Worm (Caenorhabditis elegans) whole organism, L1 larva: ENCODE measurements around the gene T22D1.1.

ENCODE experiments used
- C16A3.4 ChIP-seq: fragments of 150-350 bp; optimal IDR thresholded peaks from 2 replicates; lab custom pipeline; 2014; ENCODE audit warnings: missing biosample characterization, missing genetic modification characterization
- C34B4.2 ChIP-seq: sonication (generic microtip); optimal IDR thresholded peaks from 2 replicates; lab custom pipeline; 2017; ENCODE audit warnings: mild to moderate bottlenecking, missing genetic modification characterization, missing compliant biosample characterization
- F16B12.6 ChIP-seq: fragments of 150-350 bp; optimal IDR thresholded peaks from 2 replicates; lab custom pipeline; 2014; ENCODE audit warnings: missing biosample characterization, missing genetic modification characterization
- ama-1 ChIP-seq: fragments of 150-350 bp; optimal IDR thresholded peaks from 2 replicates; lab custom pipeline; 2014
- blmp-1 ChIP-seq: fragments of 150-350 bp; optimal IDR thresholded peaks from 2 replicates; lab custom pipeline; 2014; ENCODE audit warnings: missing biosample characterization, missing genetic modification characterization
- ceh-8 ChIP-seq: fragments of 200-800 bp; sonication (Bioruptor generic); optimal IDR thresholded peaks from 2 replicates; lab custom pipeline; 2018; ENCODE audit warnings: mild to moderate bottlenecking, missing genetic modification characterization, moderate library complexity, missing compliant biosample characterization
- ces-1 ChIP-seq: fragments of 150-350 bp; optimal IDR thresholded peaks from 2 replicates; lab custom pipeline; 2014; ENCODE audit warnings: missing biosample characterization, missing genetic modification reagents, missing genetic modification characterization
- dpl-1 ChIP-seq, 3 experiments: fragments of 150-350 bp in 2 of 3; sonication (generic microtip) in 1 of 3; optimal IDR thresholded peaks; 2 replicates each; lab custom pipeline; 2014 to 2017; ENCODE audit warnings: missing biosample characterization in 3 of 3, missing genetic modification characterization in 3 of 3, missing genetic modification reagents in 3 of 3
- dsc-1 ChIP-seq: sonication (generic microtip); optimal IDR thresholded peaks from 2 replicates; lab custom pipeline; 2016; ENCODE audit warnings: mild to moderate bottlenecking, missing genetic modification characterization, missing compliant biosample characterization
- efl-1 ChIP-seq, 4 experiments: fragments of 150-350 bp; optimal IDR thresholded peaks in 3 of 4; peaks in 1 of 4; 1 replicate in 1 of 4; 2 replicates in 3 of 4; lab custom pipeline; 2014; ENCODE audit warnings: missing biosample characterization in 2 of 4, missing genetic modification characterization in 2 of 4, missing genetic modification reagents in 2 of 4
- egl-13 ChIP-seq: sonication (generic microtip); optimal IDR thresholded peaks from 2 replicates; lab custom pipeline; 2016; ENCODE audit warnings: missing genotype, missing genetic modification reagents, missing genetic modification characterization, missing compliant biosample characterization
- egl-27 ChIP-seq, 2 experiments: fragments of 150-350 bp in 1 of 2; sonication (generic microtip); optimal IDR thresholded peaks; 3 replicates each; lab custom pipeline; 2017 to 2018; ENCODE audit warnings: missing biosample characterization in 2 of 2, missing genetic modification characterization in 2 of 2, missing genetic modification reagents in 2 of 2
- elt-2 ChIP-seq: sonication (generic microtip); optimal IDR thresholded peaks from 2 replicates; lab custom pipeline; 2016; ENCODE audit warnings: missing genetic modification characterization, mild to moderate bottlenecking, inconsistent platforms, missing compliant biosample characterization, missing genetic modification reagents
- ets-5 ChIP-seq: fragments of 200-800 bp; sonication (Bioruptor generic); IDR thresholded peaks from 2 replicates; pipeline ENCODE4 v1.3.6; 2022; ENCODE audit warnings: missing genetic modification characterization, missing compliant biosample characterization
- fos-1 ChIP-seq: fragments of 150-350 bp; optimal IDR thresholded peaks from 2 replicates; lab custom pipeline; 2014; ENCODE audit warnings: missing biosample characterization, missing genetic modification characterization
- hpl-2 ChIP-seq: fragments of 150-350 bp; optimal IDR thresholded peaks from 2 replicates; lab custom pipeline; 2014; ENCODE audit warnings: missing biosample characterization, missing genetic modification reagents, missing genetic modification characterization
- irx-1 ChIP-seq: sonication (generic microtip); optimal IDR thresholded peaks from 2 replicates; lab custom pipeline; 2016; ENCODE audit warnings: missing genetic modification characterization, missing compliant biosample characterization
- isw-1 ChIP-seq: fragments of 200-800 bp; sonication (Bioruptor generic); IDR thresholded peaks from 2 replicates; pipeline ENCODE4 v1.3.6; 2022; ENCODE audit warnings: missing genetic modification characterization, missing compliant biosample characterization
- jun-1 ChIP-seq: fragments of 150-350 bp; optimal IDR thresholded peaks from 2 replicates; lab custom pipeline; 2014; ENCODE audit warnings: missing biosample characterization, missing genetic modification reagents, missing genetic modification characterization
- lin-14 ChIP-seq: fragments of 200-800 bp; sonication (Bioruptor generic); optimal IDR thresholded peaks from 2 replicates; lab custom pipeline; 2018; ENCODE audit warnings: mild to moderate bottlenecking, missing genetic modification characterization, moderate library complexity, missing compliant biosample characterization
- lin-15B ChIP-seq: fragments of 150-350 bp; sonication (generic microtip); optimal IDR thresholded peaks from 3 replicates; lab custom pipeline; 2014; ENCODE audit warnings: missing biosample characterization, missing genetic modification characterization
- lin-35 ChIP-seq, 2 experiments: fragments of 150-350 bp; optimal IDR thresholded peaks; 2 replicates each; lab custom pipeline; 2014; ENCODE audit warnings: missing biosample characterization in 2 of 2, missing genetic modification characterization in 2 of 2, missing genetic modification reagents in 2 of 2
- lir-3 ChIP-seq: sonication (generic microtip); optimal IDR thresholded peaks from 2 replicates; lab custom pipeline; 2016; ENCODE audit warnings: mild to moderate bottlenecking, missing genetic modification characterization, moderate library complexity, missing compliant biosample characterization; ENCODE audit not compliant: poor library complexity
- lsy-2 ChIP-seq, 2 experiments: fragments of 150-350 bp; optimal IDR thresholded peaks; 2 replicates each; lab custom pipeline; 2014; ENCODE audit warnings: missing biosample characterization in 2 of 2, missing genetic modification characterization in 2 of 2
- mab-9 ChIP-seq: fragments of 200-800 bp; sonication (Bioruptor generic); IDR thresholded peaks from 2 replicates; pipeline ENCODE4 v1.3.6; 2022; ENCODE audit warnings: missing genetic modification reagents, missing genetic modification characterization, missing compliant biosample characterization
- mdl-1 ChIP-seq, 2 experiments: fragments of 150-350 bp; optimal IDR thresholded peaks; 2 replicates each; lab custom pipeline; 2014 to 2017; ENCODE audit warnings: missing biosample characterization in 2 of 2, missing genetic modification characterization in 2 of 2, inconsistent platforms in 1 of 2
- mef-2 ChIP-seq: fragments of 150-350 bp; optimal IDR thresholded peaks from 2 replicates; lab custom pipeline; 2014; ENCODE audit warnings: missing biosample characterization, missing genetic modification characterization
- nhr-11 ChIP-seq: fragments of 150-350 bp; optimal IDR thresholded peaks from 2 replicates; lab custom pipeline; 2014; ENCODE audit warnings: missing biosample characterization, missing genetic modification characterization
- nhr-12 ChIP-seq: sonication (generic microtip); optimal IDR thresholded peaks from 2 replicates; lab custom pipeline; 2017; ENCODE audit warnings: missing biosample characterization, missing genetic modification characterization
- nhr-237 ChIP-seq: fragments of 150-350 bp; optimal IDR thresholded peaks from 2 replicates; lab custom pipeline; 2014; ENCODE audit warnings: missing biosample characterization, missing genetic modification characterization
- nhr-47 ChIP-seq: sonication (generic microtip); optimal IDR thresholded peaks from 2 replicates; lab custom pipeline; 2016; ENCODE audit warnings: mild to moderate bottlenecking, missing genetic modification characterization, moderate library complexity, missing compliant biosample characterization
- nhr-71 ChIP-seq: sonication (generic microtip); optimal IDR thresholded peaks from 2 replicates; lab custom pipeline; 2016; ENCODE audit warnings: mild to moderate bottlenecking, missing genetic modification characterization, moderate library complexity, missing compliant biosample characterization
- nhr-77 ChIP-seq: fragments of 150-350 bp; optimal IDR thresholded peaks from 2 replicates; lab custom pipeline; 2014; ENCODE audit warnings: missing biosample characterization, missing genetic modification characterization
- nhr-90 ChIP-seq: sonication (generic microtip); optimal IDR thresholded peaks from 2 replicates; lab custom pipeline; 2016; ENCODE audit warnings: mild to moderate bottlenecking, missing genetic modification characterization, missing compliant biosample characterization; ENCODE audit not compliant: poor library complexity
- pag-3 ChIP-seq: sonication (generic microtip); optimal IDR thresholded peaks from 2 replicates; lab custom pipeline; 2017; ENCODE audit warnings: missing genetic modification characterization, mild to moderate bottlenecking, missing compliant biosample characterization, antibody characterized with exemption, borderline replicate concordance; ENCODE audit not compliant: insufficient read depth
- pqm-1 ChIP-seq: sonication (generic microtip); optimal IDR thresholded peaks from 3 replicates; lab custom pipeline; 2017; ENCODE audit warnings: missing biosample characterization, missing genetic modification characterization
- rnt-1 ChIP-seq: sonication (generic microtip); optimal IDR thresholded peaks from 2 replicates; lab custom pipeline; 2016; ENCODE audit warnings: mild to moderate bottlenecking, missing genetic modification characterization, moderate library complexity, missing compliant biosample characterization
- sox-4 ChIP-seq: sonication (generic microtip); optimal IDR thresholded peaks from 2 replicates; lab custom pipeline; 2016; ENCODE audit warnings: missing genetic modification characterization, missing compliant biosample characterization
- sptf-1 ChIP-seq: fragments of 150-350 bp; optimal IDR thresholded peaks from 2 replicates; lab custom pipeline; 2014; ENCODE audit warnings: missing biosample characterization, missing genetic modification characterization
- sup-37 ChIP-seq: fragments of 200-800 bp; sonication (Bioruptor generic); optimal IDR thresholded peaks from 2 replicates; lab custom pipeline; 2018; ENCODE audit warnings: mild to moderate bottlenecking, missing genetic modification characterization, missing compliant biosample characterization
- swsn-7 ChIP-seq: sonication (generic microtip); optimal IDR thresholded peaks from 2 replicates; lab custom pipeline; 2016; ENCODE audit warnings: missing genetic modification characterization, missing compliant biosample characterization
- tlp-1 ChIP-seq: fragments of 150-350 bp; optimal IDR thresholded peaks from 2 replicates; lab custom pipeline; 2014; ENCODE audit warnings: missing biosample characterization, missing genetic modification characterization
- unc-130 ChIP-seq: fragments of 150-350 bp; optimal IDR thresholded peaks from 2 replicates; lab custom pipeline; 2017; ENCODE audit warnings: missing biosample characterization, missing genetic modification characterization, inconsistent platforms
- unc-62 ChIP-seq: fragments of 150-350 bp; optimal IDR thresholded peaks from 2 replicates; lab custom pipeline; 2014; ENCODE audit warnings: missing biosample characterization, missing genetic modification reagents, missing genetic modification characterization
- unc-98 ChIP-seq: fragments of 200-800 bp; sonication (Bioruptor generic); IDR thresholded peaks from 2 replicates; pipeline ENCODE4 v1.3.6; 2022; ENCODE audit warnings: missing genetic modification characterization, missing compliant biosample characterization
- zag-1 ChIP-seq: fragments of 150-350 bp; optimal IDR thresholded peaks from 2 replicates; lab custom pipeline; 2014; ENCODE audit warnings: missing biosample characterization, missing genetic modification characterization
- ztf-4 ChIP-seq: fragments of 150-350 bp; optimal IDR thresholded peaks from 2 replicates; lab custom pipeline; 2014; ENCODE audit warnings: missing biosample characterization, missing genetic modification characterization

The T22D1.1 gene

DNA sequence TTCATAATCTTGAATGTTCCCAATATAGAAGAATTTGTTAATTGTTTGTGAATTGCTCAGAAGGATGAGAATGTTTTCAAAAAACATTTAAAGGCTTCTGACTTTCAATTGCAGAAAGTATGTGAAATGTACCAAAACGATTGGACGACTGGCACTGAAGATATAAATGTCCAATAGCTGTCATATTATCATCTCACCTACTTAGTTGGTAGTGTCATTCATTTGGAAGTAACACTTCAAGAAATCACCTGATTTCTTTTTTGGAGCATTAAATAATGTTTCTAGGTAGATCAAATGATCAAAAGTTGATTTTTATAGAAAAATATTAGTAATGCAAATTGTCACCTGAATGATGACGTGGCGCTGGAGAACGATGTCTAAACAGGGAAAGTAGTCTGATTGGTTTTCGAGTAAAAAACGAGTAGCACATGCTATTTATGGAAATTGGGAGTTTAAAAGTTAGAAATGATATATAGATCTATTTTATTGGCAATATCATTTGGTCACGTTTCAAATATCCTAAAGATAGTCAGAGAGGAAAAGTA, 43.4 kb upstream of the T22D1.1 start (continued):
- no peak for TF ChIP-seq nhr-237
- TF ChIP-seq unc-62 (GFP tag; lab: Kevin White, UChicago) = no peak
- TF ChIP-seq ets-5 = no peak
- TF ChIP-seq nhr-71 (tag; lab: Kevin White, UChicago) = peak; percentile 45
- TF ChIP-seq F16B12.6 = no peak
- TF ChIP-seq sup-37 (GFP tag; lab: Kevin White, UChicago) = no peak
- TF ChIP-seq lin-15B (tag; lab: Kevin White, UChicago) = no peak
- no peak for TF ChIP-seq ces-1 (GFP tag; lab: Kevin White, UChicago)
- TF ChIP-seq nhr-12 (tag; lab: Kevin White, UChicago) = no peak
- no peak for TF ChIP-seq C16A3.4 (tag; lab: Kevin White, UChicago)
- TF ChIP-seq egl-13 = no peak
- no peak for TF ChIP-seq hpl-2
- no peak for TF ChIP-seq sptf-1 (tag; lab: Kevin White, UChicago)
- TF ChIP-seq nhr-77 (tag; lab: Kevin White, UChicago) = no peak
- no peak for TF ChIP-seq isw-1 (GFP tag; lab: Robert Waterston, UW)
- no peak for TF ChIP-seq swsn-7 (tag; lab: Kevin White, UChicago)
- no peak for TF ChIP-seq pqm-1
- no peak for TF ChIP-seq lin-35 (GFP tag; optimal IDR thresholded peaks at IDR 0.05; lab: Kevin White, UChicago)

DNA sequence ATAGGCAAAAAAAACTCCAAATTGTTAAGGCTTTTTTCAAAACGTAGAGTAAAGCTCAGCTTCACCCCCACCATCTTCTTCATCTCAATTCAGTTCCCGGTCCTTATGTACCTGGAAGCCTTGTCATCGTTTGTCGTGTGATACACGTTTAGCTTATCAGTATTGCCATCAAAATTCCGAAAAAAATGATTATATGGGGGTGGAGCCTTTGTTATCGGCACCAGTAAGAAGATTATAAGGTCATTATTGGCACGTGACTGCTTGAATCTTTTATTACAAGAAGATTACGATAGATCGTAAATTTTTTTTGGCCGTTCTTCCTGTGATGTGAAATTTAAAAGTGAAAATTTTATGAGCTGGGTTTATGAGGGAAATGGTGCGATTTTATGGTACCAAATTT, 42.8 kb upstream of the T22D1.1 start:
- TF ChIP-seq elt-2 (tag; lab: Kevin White, UChicago) = peak; percentile 97
- peak; percentile 59 for TF ChIP-seq jun-1
- no peak for TF ChIP-seq blmp-1 (tag; lab: Kevin White, UChicago)
- TF ChIP-seq lin-35 (GFP tag; optimal IDR thresholded peaks at IDR 0.05; lab: Kevin White, UChicago) = peak in 1 of 2 experiments; percentile 23
- peak; percentile 12 for TF ChIP-seq dsc-1
- no peak for TF ChIP-seq egl-27 (tag; optimal IDR thresholded peaks at IDR 0.05; lab: Kevin White, UChicago)
- TF ChIP-seq tlp-1 (tag; lab: Kevin White, UChicago) = peak; percentile 33
- TF ChIP-seq pqm-1 = peak; percentile 12
- TF ChIP-seq efl-1 (optimal IDR thresholded peaks at IDR 0.05; lab: Kevin White, UChicago) = no peak
- peak in 1 of 2 experiments; percentile 81 for TF ChIP-seq efl-1 (GFP tag; optimal IDR thresholded peaks at IDR 0.05 in 1 of 2; lab: Kevin White, UChicago)
- peak; percentile 14 for TF ChIP-seq nhr-90 (tag; lab: Kevin White, UChicago)

DNA sequence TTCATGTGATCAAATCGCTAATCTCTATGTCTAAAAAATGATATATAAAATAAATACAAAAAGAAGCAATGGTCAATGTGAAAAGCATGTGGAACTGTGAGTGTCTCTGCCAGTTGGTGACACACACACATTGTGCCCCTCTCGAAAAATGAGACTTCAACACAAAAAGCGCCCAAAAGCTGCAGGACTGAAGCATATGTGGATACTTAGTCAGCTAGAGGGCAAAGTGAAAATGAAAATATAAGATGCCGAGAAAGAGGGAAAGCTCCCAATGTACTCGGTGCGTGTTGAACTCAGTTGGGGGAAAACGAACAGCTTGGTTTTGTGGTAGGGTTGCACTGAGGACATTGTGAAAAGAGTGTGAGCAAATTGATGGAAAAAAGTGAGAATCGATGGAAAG, 42.0 kb upstream of the T22D1.1 start:
- TF ChIP-seq nhr-71 (tag; lab: Kevin White, UChicago) (peak; percentile 88), ama-1 (lab: Kevin White, UChicago) (no peak), lir-3 (tag; lab: Kevin White, UChicago) (peak; percentile 4), lsy-2 (tag; optimal IDR thresholded peaks at IDR 0.05; lab: Kevin White, UChicago) (peak; percentile 48 to 68), ceh-8 (GFP tag; lab: Kevin White, UChicago) (peak; percentile 32), pag-3 (tag; lab: Kevin White, UChicago) (no peak), C34B4.2 (tag; lab: Kevin White, UChicago) (no peak), ets-5 (no peak), nhr-11 (tag; lab: Kevin White, UChicago) (peak; percentile 16), lin-35 (GFP tag; optimal IDR thresholded peaks at IDR 0.05; lab: Kevin White, UChicago) (peak in 1 of 2 experiments; percentile 27), zag-1 (tag; lab: Kevin White, UChicago) (no peak), ztf-4 (peak; percentile 51), lin-14 (GFP tag; lab: Kevin White, UChicago) (peak; percentile 96), sox-4 (tag; lab: Kevin White, UChicago) (peak; percentile 56), nhr-47 (tag; lab: Kevin White, UChicago) (peak; percentile 63), mdl-1 (tag; optimal IDR thresholded peaks at IDR 0.05; lab: Kevin White, UChicago) (peak in 1 of 2 experiments; percentile 52), egl-27 (tag; optimal IDR thresholded peaks at IDR 0.05; lab: Kevin White, UChicago) (peak; percentile 5 to 72), unc-130 (tag; lab: Kevin White, UChicago) (no peak), sptf-1 (tag; lab: Kevin White, UChicago) (no peak), dsc-1 (peak; percentile 75), efl-1 (optimal IDR thresholded peaks at IDR 0.05; lab: Kevin White, UChicago) (peak; percentile 40 to 52), efl-1 (GFP tag; optimal IDR thresholded peaks at IDR 0.05 in 1 of 2; lab: Kevin White, UChicago) (no peak), lin-15B (tag; lab: Kevin White, UChicago) (no peak), irx-1 (tag; lab: Kevin White, UChicago) (peak; percentile 39), mef-2 (tag; lab: Kevin White, UChicago) (peak; percentile 21), mab-9 (0 out of 2 replicates have a peak, but pooled peaks have one; percentile 17), fos-1 (tag; lab: Kevin White, UChicago) (peak; percentile 14), rnt-1 (tag; lab: Kevin White, UChicago) (peak; percentile 75), unc-98 (GFP tag; lab: Robert Waterston, UW) (no peak), swsn-7 (tag; lab: Kevin White, UChicago) (peak; percentile 60), nhr-90 (tag; lab: Kevin White, UChicago) (no peak), dpl-1 (GFP tag; optimal IDR thresholded peaks at IDR 0.05; lab: Kevin White, UChicago) (peak in 1 of 3 experiments; percentile 29)
